Fruit fly (Drosophila melanogaster) whole organism, prepupa: ENCODE results near the gene SREBP.
A peak's percentile ranks its signal among the peaks of the same experiment; 100 is the strongest.

Experiments
- Blimp-1 ChIP-seq: fragments of 200-800 bp; sonication (Bioruptor generic); optimal IDR thresholded peaks from 3 replicates; lab custom pipeline; 2017; ENCODE audit warnings: missing biosample characterization, missing genetic modification characterization, mild to moderate bottlenecking, moderate library complexity, missing genetic modification reagents
- CG11294 ChIP-seq: fragments of 200-800 bp; sonication (Bioruptor generic); IDR thresholded peaks from 2 replicates; pipeline ENCODE4 v1.3.6; 2022; ENCODE audit warnings: missing biosample characterization, missing genetic modification characterization
- CG11762 ChIP-seq: fragments of 200-800 bp; sonication (Bioruptor generic); optimal IDR thresholded peaks from 3 replicates; lab custom pipeline; 2016; ENCODE audit warnings: missing biosample characterization, missing genetic modification characterization; ENCODE audit not compliant: insufficient read depth
- CG15336 ChIP-seq: fragments of 200-800 bp; sonication (Bioruptor generic); IDR thresholded peaks from 2 replicates; pipeline ENCODE4 v1.3.6; 2022; ENCODE audit warnings: missing biosample characterization, missing genetic modification characterization
- CG32006 ChIP-seq: fragments of 200-800 bp; sonication (Bioruptor generic); optimal IDR thresholded peaks from 3 replicates; lab custom pipeline; 2017; ENCODE audit warnings: missing biosample characterization, mild to moderate bottlenecking, missing genetic modification characterization
- CG34406 ChIP-seq: fragments of 200-800 bp; sonication (Bioruptor generic); optimal IDR thresholded peaks from 3 replicates; lab custom pipeline; 2016; ENCODE audit warnings: missing biosample characterization, missing genetic modification characterization
- CG4318 ChIP-seq: fragments of 200-800 bp; sonication (Bioruptor generic); optimal IDR thresholded peaks from 3 replicates; lab custom pipeline; 2017; ENCODE audit warnings: missing biosample characterization, mild to moderate bottlenecking, missing genetic modification characterization
- CG6163 ChIP-seq: fragments of 200-800 bp; sonication (Bioruptor generic); IDR thresholded peaks from 3 replicates; pipeline ENCODE4 v1.3.6; 2022; ENCODE audit warnings: missing biosample characterization, missing genetic modification characterization
- CG6792 ChIP-seq: fragments of 200-800 bp; sonication (Bioruptor generic); optimal IDR thresholded peaks from 3 replicates; lab custom pipeline; 2016; ENCODE audit warnings: missing biosample characterization, missing genetic modification characterization
- CG6808 ChIP-seq: fragments of 200-800 bp; sonication (Bioruptor generic); optimal IDR thresholded peaks from 3 replicates; lab custom pipeline; 2017; ENCODE audit warnings: missing biosample characterization, missing genetic modification characterization, mild to moderate bottlenecking, moderate library complexity, missing genetic modification reagents
- CG6854 ChIP-seq: fragments of 200-800 bp; sonication (Bioruptor generic); optimal IDR thresholded peaks from 2 replicates; lab custom pipeline; 2017; ENCODE audit warnings: missing biosample characterization, mild to moderate bottlenecking, missing genetic modification characterization
- CG8119 ChIP-seq: fragments of 200-800 bp; sonication (Bioruptor generic); IDR thresholded peaks from 3 replicates; pipeline ENCODE4 v1.3.6; 2022; ENCODE audit warnings: missing biosample characterization, missing genetic modification characterization
- Eip78C ChIP-seq: fragments of 200-800 bp; sonication (Bioruptor generic); peaks from one replicate; lab custom pipeline; 2016; ENCODE audit warnings: missing biosample characterization, missing genetic modification characterization
- Ets96B ChIP-seq: fragments of 200-800 bp; optimal IDR thresholded peaks from 2 replicates; lab custom pipeline; 2019; ENCODE audit warnings: missing biosample characterization, mild to moderate bottlenecking, missing genetic modification characterization, moderate library complexity
- Gug ChIP-seq: fragments of 200-800 bp; sonication (Bioruptor generic); IDR thresholded peaks from 2 replicates; pipeline ENCODE4 v1.3.6; 2022; ENCODE audit warnings: missing biosample characterization, missing genetic modification characterization
- Hr38 ChIP-seq: sonication (Bioruptor generic); optimal IDR thresholded peaks from 2 replicates; lab custom pipeline; 2016; ENCODE audit warnings: missing biosample characterization, missing genetic modification characterization
- Hr39 ChIP-seq: fragments of 200-800 bp; sonication (Bioruptor generic); optimal IDR thresholded peaks from 2 replicates; lab custom pipeline; 2016; ENCODE audit warnings: missing biosample characterization, missing genetic modification characterization
- Hr4 ChIP-seq: fragments of 200-800 bp; sonication (Bioruptor generic); optimal IDR thresholded peaks from 3 replicates; lab custom pipeline; 2016; ENCODE audit warnings: missing biosample characterization, missing genetic modification characterization
- Lpt ChIP-seq: fragments of 200-800 bp; sonication (Bioruptor generic); optimal IDR thresholded peaks from 3 replicates; lab custom pipeline; 2016; ENCODE audit warnings: missing biosample characterization, missing genetic modification characterization
- Met ChIP-seq: fragments of 200-800 bp; sonication (Bioruptor generic); optimal IDR thresholded peaks from 3 replicates; lab custom pipeline; 2016; ENCODE audit warnings: missing biosample characterization, missing genetic modification characterization
- OdsH ChIP-seq: fragments of 200-800 bp; sonication (Bioruptor generic); optimal IDR thresholded peaks from 3 replicates; lab custom pipeline; 2016; ENCODE audit warnings: missing biosample characterization, missing genetic modification characterization
- Smox ChIP-seq: fragments of 200-800 bp; sonication (Bioruptor generic); optimal IDR thresholded peaks from 3 replicates; lab custom pipeline; 2016; ENCODE audit warnings: missing biosample characterization, missing genetic modification characterization
- Sox102F ChIP-seq: fragments of 200-800 bp; sonication (Bioruptor generic); optimal IDR thresholded peaks from 2 replicates; lab custom pipeline; 2016; ENCODE audit warnings: missing biosample characterization, mild to moderate bottlenecking, missing genetic modification characterization
- Sox14 ChIP-seq: fragments of 200-800 bp; sonication (Bioruptor generic); optimal IDR thresholded peaks from 3 replicates; lab custom pipeline; 2016; ENCODE audit warnings: missing biosample characterization, missing genetic modification characterization
- Sox15 ChIP-seq: fragments of 200-800 bp; sonication (Bioruptor generic); optimal IDR thresholded peaks from 3 replicates; lab custom pipeline; 2016; ENCODE audit warnings: missing biosample characterization, missing genetic modification characterization
- cyc ChIP-seq: fragments of 200-800 bp; sonication (Bioruptor generic); optimal IDR thresholded peaks from 3 replicates; lab custom pipeline; 2016; ENCODE audit warnings: missing biosample characterization, missing genetic modification characterization
- eg ChIP-seq: fragments of 200-800 bp; sonication (Bioruptor generic); IDR thresholded peaks from 3 replicates; pipeline ENCODE4 v1.3.6; 2022; ENCODE audit warnings: missing biosample characterization, missing genetic modification characterization
- esn ChIP-seq: fragments of 200-800 bp; sonication (Bioruptor generic); optimal IDR thresholded peaks from 2 replicates; lab custom pipeline; 2016; ENCODE audit warnings: missing biosample characterization, mild to moderate bottlenecking, missing genetic modification characterization, moderate library complexity
- fd59A ChIP-seq: fragments of 200-800 bp; sonication (Bioruptor generic); optimal IDR thresholded peaks from 2 replicates; lab custom pipeline; 2017; ENCODE audit warnings: missing biosample characterization, mild to moderate bottlenecking, missing genetic modification characterization, missing genetic modification reagents
- fkh ChIP-seq: fragments of 200-800 bp; sonication (Bioruptor generic); optimal IDR thresholded peaks from 3 replicates; lab custom pipeline; 2017; ENCODE audit warnings: missing biosample characterization, mild to moderate bottlenecking, missing genetic modification characterization, moderate library complexity
- spab ChIP-seq: fragments of 200-800 bp; sonication (Bioruptor generic); optimal IDR thresholded peaks from 2 replicates; lab custom pipeline; 2017; ENCODE audit warnings: missing biosample characterization, mild to moderate bottlenecking, missing genetic modification characterization, missing genetic modification reagents
- svp ChIP-seq: fragments of 200-800 bp; sonication (Bioruptor generic); peaks from one replicate; lab custom pipeline; 2016; ENCODE audit warnings: missing biosample characterization, missing genetic modification characterization
- vri ChIP-seq: fragments of 200-800 bp; sonication (Bioruptor generic); optimal IDR thresholded peaks from 3 replicates; lab custom pipeline; 2016; ENCODE audit warnings: missing biosample characterization, mild to moderate bottlenecking, missing genetic modification characterization

Gene SREBP

DNA sequence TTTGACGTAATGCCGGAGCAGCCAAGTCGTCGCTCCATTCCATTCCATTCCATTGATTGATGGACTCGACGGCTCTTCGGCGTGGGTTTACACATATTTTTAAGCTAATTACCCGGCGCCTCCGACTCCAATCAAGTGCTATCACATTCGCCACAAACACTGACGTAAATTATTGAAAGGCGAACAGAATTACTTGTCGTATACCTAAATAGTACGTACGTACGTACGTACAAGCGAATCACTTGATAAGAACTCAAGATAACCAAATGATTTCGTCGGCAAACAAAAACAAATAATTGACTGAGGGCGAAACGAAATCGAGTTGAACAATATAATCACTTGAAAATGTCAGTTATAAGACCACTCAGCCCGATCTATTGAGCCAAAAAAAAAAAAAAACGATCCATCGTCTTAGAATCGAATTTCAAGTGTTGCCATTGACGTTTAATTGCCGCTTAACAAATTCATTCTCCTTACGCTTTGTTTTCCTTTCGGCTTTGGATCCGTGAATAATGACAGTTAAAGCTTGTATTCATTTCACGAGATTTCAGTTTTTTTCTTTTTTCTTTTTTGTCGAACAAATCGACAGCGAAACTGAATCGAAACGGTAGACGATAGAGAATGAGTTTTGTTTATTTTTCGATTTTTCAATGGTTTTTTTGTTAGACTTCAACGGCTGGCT is 16.3 kb upstream of the SREBP start:
- no peak for TF ChIP-seq CG15336 (GFP tag; lab: Robert Waterston, UW)
- no peak for TF ChIP-seq fd59A (GFP tag; lab: Kevin White, UChicago)
- TF ChIP-seq Hr39 (GFP tag; lab: Kevin White, UChicago): no peak
- peak; percentile 84 for TF ChIP-seq svp (GFP tag; lab: Kevin White, UChicago)
- peak; percentile 38 for TF ChIP-seq vri (GFP tag; lab: Kevin White, UChicago)
- no peak for TF ChIP-seq Blimp-1
- no peak for TF ChIP-seq CG34406
- no peak for TF ChIP-seq Eip78C (GFP tag; lab: Kevin White, UChicago)
- TF ChIP-seq OdsH (GFP tag; lab: Kevin White, UChicago): no peak
- no peak for TF ChIP-seq CG8119 (GFP tag; lab: Robert Waterston, UW)
- TF ChIP-seq CG6163 (GFP tag; lab: Robert Waterston, UW): no peak
- TF ChIP-seq Lpt: no peak
- TF ChIP-seq CG11294 (GFP tag; lab: Robert Waterston, UW): no peak
- no peak for TF ChIP-seq Sox14 (GFP tag; lab: Kevin White, UChicago)
- no peak for TF ChIP-seq spab (GFP tag; lab: Kevin White, UChicago)
- no peak for TF ChIP-seq CG6854 (GFP tag; lab: Kevin White, UChicago)
- no peak for TF ChIP-seq Met (GFP tag; lab: Kevin White, UChicago)
- no peak for TF ChIP-seq CG4318 (GFP tag; lab: Kevin White, UChicago)
- TF ChIP-seq CG6808 (GFP tag; lab: Kevin White, UChicago): no peak
- TF ChIP-seq Hr38 (GFP tag; lab: Kevin White, UChicago): no peak
- TF ChIP-seq CG6792 (GFP tag; lab: Kevin White, UChicago): no peak
- peak; percentile 35 for TF ChIP-seq fkh (GFP tag; lab: Kevin White, UChicago)
- no peak for TF ChIP-seq esn (GFP tag; lab: Kevin White, UChicago)
- TF ChIP-seq Hr4 (GFP tag; lab: Kevin White, UChicago): no peak

DNA sequence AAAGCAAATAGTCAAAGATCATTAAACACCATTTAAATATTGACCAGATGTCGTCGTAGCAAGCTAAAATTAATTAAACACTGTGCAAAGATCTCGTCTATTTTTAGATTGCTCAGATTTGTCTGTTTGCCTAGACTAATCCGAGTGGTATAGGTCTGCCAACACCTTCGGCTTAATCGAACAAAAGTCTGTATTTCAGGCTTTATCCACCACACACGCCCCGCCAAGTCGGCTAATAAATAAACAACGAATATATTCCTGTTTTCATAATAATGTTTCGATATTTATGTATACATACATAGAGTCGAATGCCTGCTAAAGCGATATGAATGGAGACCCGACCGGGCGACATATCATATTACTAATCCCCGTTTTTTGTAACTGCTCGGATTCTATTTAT is 15.2 kb upstream of the SREBP start:
- TF ChIP-seq CG6163 (GFP tag; lab: Robert Waterston, UW) (no peak), Hr38 (GFP tag; lab: Kevin White, UChicago) (no peak), Sox102F (no peak), fkh (GFP tag; lab: Kevin White, UChicago) (peak; percentile 49)

DNA sequence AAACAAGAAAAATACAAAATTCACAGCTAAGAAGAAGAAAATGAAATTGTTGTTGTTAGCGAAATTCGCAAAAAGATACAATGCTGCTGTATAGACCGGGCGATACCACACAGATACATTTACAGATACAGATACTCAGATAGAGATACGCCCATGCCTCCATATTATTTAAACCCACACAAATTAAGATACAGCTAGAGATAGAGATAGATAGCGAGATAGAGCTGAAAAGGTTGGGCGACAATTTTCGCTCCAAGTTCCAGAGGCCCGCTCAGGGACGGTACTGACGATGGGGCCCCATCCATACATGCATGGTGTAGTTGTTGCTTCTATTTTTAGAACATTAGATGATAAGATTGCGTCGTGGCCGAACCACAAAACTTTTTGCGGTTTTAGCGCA is 6.1 kb upstream of the SREBP start:
- peak; percentile 40 for TF ChIP-seq fkh (GFP tag; lab: Kevin White, UChicago)
- TF ChIP-seq Lpt: no peak
- peak; percentile 4 for TF ChIP-seq vri (GFP tag; lab: Kevin White, UChicago)

DNA sequence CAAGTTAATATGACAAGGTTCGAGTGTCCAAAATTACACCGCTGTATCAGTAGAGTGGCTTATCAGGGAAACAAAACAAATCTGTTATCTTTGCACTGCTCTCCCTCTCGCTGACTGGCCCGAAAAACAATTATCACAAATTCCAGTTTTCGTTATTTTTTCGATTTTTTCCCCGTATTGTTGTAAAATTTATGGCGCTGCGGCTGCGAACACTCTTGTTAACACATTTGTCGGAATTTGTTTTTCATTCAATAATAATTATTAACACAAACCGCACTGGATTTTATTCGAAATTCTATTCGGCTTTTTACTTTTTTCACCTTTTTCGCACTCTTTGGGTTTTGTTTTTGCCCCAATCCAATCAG is 3.2 kb upstream of the SREBP start:
- no peak for TF ChIP-seq svp (GFP tag; lab: Kevin White, UChicago)
- TF ChIP-seq Hr39 (GFP tag; lab: Kevin White, UChicago): no peak
- no peak for TF ChIP-seq Sox102F
- TF ChIP-seq CG6854 (GFP tag; lab: Kevin White, UChicago): no peak
- no peak for TF ChIP-seq cyc (GFP tag; lab: Kevin White, UChicago)
- TF ChIP-seq Sox15 (GFP tag; lab: Kevin White, UChicago): no peak
- TF ChIP-seq eg (GFP tag; lab: Robert Waterston, UW): no peak
- TF ChIP-seq CG4318 (GFP tag; lab: Kevin White, UChicago): no peak
- no peak for TF ChIP-seq esn (GFP tag; lab: Kevin White, UChicago)
- TF ChIP-seq Ets96B (tag; lab: Kevin White, UChicago): no peak
- TF ChIP-seq Gug (GFP tag; lab: Robert Waterston, UW): no peak
- no peak for TF ChIP-seq CG8119 (GFP tag; lab: Robert Waterston, UW)
- TF ChIP-seq Smox (GFP tag; lab: Kevin White, UChicago): no peak
- TF ChIP-seq CG32006 (GFP tag; lab: Kevin White, UChicago): no peak
- TF ChIP-seq CG11762 (GFP tag; lab: Kevin White, UChicago): no peak
- no peak for TF ChIP-seq CG34406
- no peak for TF ChIP-seq Lpt
